Worm (Caenorhabditis elegans): ENCODE measurements around the gene Y44A6C.1.

Gene Y44A6C.1

ce11 chrV:20756385-20756996 lies 42.8 kb downstream of the Y44A6C.1 start:
- TF ChIP-seq elt-3 (tag; optimal IDR thresholded peaks at IDR 0.05) (no peak), ceh-83 (GFP tag; optimal IDR thresholded peaks at IDR 0.05) (peak; percentile 45), sptf-1 (tag; optimal IDR thresholded peaks at IDR 0.05) (peak; percentile 62), lsy-2 (tag; optimal IDR thresholded peaks at IDR 0.05) (peak; percentile 22), pha-4 (tag; optimal IDR thresholded peaks at IDR 0.05) (peak; percentile 99), ceh-39 (tag; optimal IDR thresholded peaks at IDR 0.05) (no peak), nhr-2 (tag; optimal IDR thresholded peaks at IDR 0.05) (no peak)

- no peak for TF ChIP-seq elt-1 (tag; optimal IDR thresholded peaks at IDR 0.05; ENCODE audit: borderline replicate concordance, insufficient read depth)
- no peak for TF ChIP-seq nhr-2 (tag; optimal IDR thresholded peaks at IDR 0.05)
- no peak for TF ChIP-seq zip-8 (tag; optimal IDR thresholded peaks at IDR 0.05)
- no peak for TF ChIP-seq unc-62 (GFP tag; optimal IDR thresholded peaks at IDR 0.05)
- TF ChIP-seq ham-2 (GFP tag; optimal IDR thresholded peaks at IDR 0.05): no peak
- TF ChIP-seq lin-32 (GFP tag; optimal IDR thresholded peaks at IDR 0.05): no peak
- TF ChIP-seq bed-3 (GFP tag; optimal IDR thresholded peaks at IDR 0.05): no peak
- TF ChIP-seq ceh-43 (GFP tag; optimal IDR thresholded peaks at IDR 0.05): no peak
- no peak for TF ChIP-seq flh-1 (GFP tag; optimal IDR thresholded peaks at IDR 0.05)
- no peak for TF ChIP-seq pha-4 (tag; optimal IDR thresholded peaks at IDR 0.05)
- TF ChIP-seq ceh-83 (GFP tag; optimal IDR thresholded peaks at IDR 0.05): no peak
- no peak for TF ChIP-seq lsy-2 (tag; optimal IDR thresholded peaks at IDR 0.05)
- no peak for TF ChIP-seq nhr-76 (tag; optimal IDR thresholded peaks at IDR 0.05)
- TF ChIP-seq snpc-4 (tag; optimal IDR thresholded peaks at IDR 0.05): no peak
- no peak for TF ChIP-seq nhr-237 (tag; optimal IDR thresholded peaks at IDR 0.05)
- TF ChIP-seq ces-1 (GFP tag; optimal IDR thresholded peaks at IDR 0.05): no peak
Measured at ce11 chrV:20757255-20757654, 43.5 kb downstream of the Y44A6C.1 start.

ce11 chrV:20758106-20758505 lies 44.4 kb downstream of the Y44A6C.1 start:
- no peak for TF ChIP-seq unc-62 (GFP tag; optimal IDR thresholded peaks at IDR 0.05)
- TF ChIP-seq M03D4.4 (tag; optimal IDR thresholded peaks at IDR 0.05): no peak
- TF ChIP-seq sptf-1 (tag; optimal IDR thresholded peaks at IDR 0.05): no peak

DNA sequence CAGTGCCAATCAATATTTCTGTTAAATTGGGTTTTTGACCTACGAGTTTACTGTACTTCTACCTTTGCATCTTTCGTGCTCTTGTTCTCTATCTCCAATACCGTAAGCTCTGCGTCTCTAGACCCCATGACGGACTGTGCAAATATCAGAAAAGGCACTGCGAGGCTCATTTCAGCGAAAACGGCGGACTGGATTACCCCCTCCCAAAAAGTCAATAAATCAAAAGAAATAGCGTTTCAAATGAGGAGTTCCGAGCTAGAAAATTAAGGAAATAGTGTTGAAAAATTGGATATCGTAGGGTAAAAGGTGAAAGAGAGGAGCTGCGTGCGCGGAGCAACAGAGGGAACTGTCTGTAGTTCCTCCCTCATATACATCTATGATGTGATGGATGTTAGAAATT lies 48.0 kb downstream of the Y44A6C.1 start:
- TF ChIP-seq elt-3 (tag; optimal IDR thresholded peaks at IDR 0.05) (no peak), bed-3 (GFP tag; optimal IDR thresholded peaks at IDR 0.05) (no peak), nhr-237 (tag; optimal IDR thresholded peaks at IDR 0.05) (peak; percentile 34), ceh-39 (tag; optimal IDR thresholded peaks at IDR 0.05) (no peak), mab-5 (tag; optimal IDR thresholded peaks at IDR 0.05) (no peak), lsy-2 (tag; optimal IDR thresholded peaks at IDR 0.05) (no peak), tbx-8 (GFP tag; optimal IDR thresholded peaks at IDR 0.05) (no peak), sem-2 (GFP tag; optimal IDR thresholded peaks at IDR 0.05) (no peak), sptf-1 (tag; optimal IDR thresholded peaks at IDR 0.05) (no peak), ceh-43 (GFP tag; optimal IDR thresholded peaks at IDR 0.05) (no peak), zip-8 (tag; optimal IDR thresholded peaks at IDR 0.05) (no peak), lin-13 (tag; optimal IDR thresholded peaks at IDR 0.05) (no peak), unc-39 (tag; optimal IDR thresholded peaks at IDR 0.05) (no peak), unc-120 (tag; optimal IDR thresholded peaks at IDR 0.05; ENCODE audit: poor library complexity, severe bottlenecking) (peak; percentile 28), pha-4 (tag; optimal IDR thresholded peaks at IDR 0.05) (no peak)

- TF ChIP-seq mep-1 (tag; optimal IDR thresholded peaks at IDR 0.05): no peak
Measured at ce11 chrV:20763192-20763591, 49.5 kb downstream of the Y44A6C.1 start.

Measured in whole organism, mixed stage, embryonic.